Fruit fly (Drosophila melanogaster) whole organism, embryonic: ENCODE data around the gene CG12321.

ENCODE experiments used
- B-H2 ChIP-seq: fragments of 200-800 bp; sonication (Bioruptor generic); optimal IDR thresholded peaks from 2 replicates; lab custom pipeline; 2018; ENCODE audit warnings: missing biosample characterization, mild to moderate bottlenecking, missing genetic modification characterization
- Bdp1 ChIP-seq: fragments of 200-800 bp; sonication (Bioruptor generic); optimal IDR thresholded peaks from 3 replicates; lab custom pipeline; 2016; ENCODE audit warnings: missing biosample characterization, missing genetic modification characterization
- Bgb ChIP-seq: fragments of 200-800 bp; sonication (Bioruptor generic); IDR thresholded peaks from 2 replicates; pipeline ENCODE4 v1.3.6; 2022; ENCODE audit warnings: missing biosample characterization, missing genetic modification characterization; ENCODE audit not compliant: partially characterized antibody
- CG10431 ChIP-seq: fragments of 200-800 bp; sonication (Bioruptor generic); optimal IDR thresholded peaks from 3 replicates; lab custom pipeline; 2018; ENCODE audit warnings: missing biosample characterization, mild to moderate bottlenecking, missing genetic modification characterization
- CG11504 ChIP-seq: fragments of 200-800 bp; sonication (Bioruptor generic); optimal IDR thresholded peaks from 3 replicates; lab custom pipeline; 2019; ENCODE audit warnings: missing biosample characterization, mild to moderate bottlenecking, missing genetic modification characterization, moderate library complexity
- CG11560 ChIP-seq: fragments of 200-800 bp; sonication (Bioruptor generic); IDR thresholded peaks from 3 replicates; pipeline ENCODE4 v1.3.6; 2022; ENCODE audit warnings: missing biosample characterization, missing genetic modification characterization
- CG12659 ChIP-seq: fragments of 200-800 bp; sonication (Bioruptor generic); optimal IDR thresholded peaks from 3 replicates; lab custom pipeline; 2017; ENCODE audit warnings: mild to moderate bottlenecking, missing biosample characterization, missing genetic modification reagents, missing genetic modification characterization
- CG12942 ChIP-seq: fragments of 200-800 bp; sonication (Bioruptor generic); optimal IDR thresholded peaks from 3 replicates; lab custom pipeline; 2016; ENCODE audit warnings: missing biosample characterization, missing genetic modification characterization
- CG16813 ChIP-seq: fragments of 200-800 bp; sonication (Bioruptor generic); IDR thresholded peaks from 3 replicates; pipeline ENCODE4 v1.3.6; 2022; ENCODE audit warnings: missing biosample characterization, missing genetic modification characterization; ENCODE audit not compliant: partially characterized antibody
- CG18476 ChIP-seq: fragments of 200-800 bp; sonication (Bioruptor generic); optimal IDR thresholded peaks from 2 replicates; lab custom pipeline; 2016; ENCODE audit warnings: missing biosample characterization, mild to moderate bottlenecking, missing genetic modification characterization
- CG34376 ChIP-seq: fragments of 200-800 bp; sonication (Bioruptor generic); optimal IDR thresholded peaks from 2 replicates; lab custom pipeline; 2018; ENCODE audit warnings: missing biosample characterization, mild to moderate bottlenecking, missing genetic modification characterization
- CG3995 ChIP-seq: fragments of 200-800 bp; sonication (Bioruptor generic); optimal IDR thresholded peaks from 3 replicates; lab custom pipeline; 2016; ENCODE audit warnings: missing biosample characterization, missing genetic modification characterization
- CG4360 ChIP-seq: fragments of 200-800 bp; sonication (Bioruptor generic); IDR thresholded peaks from 2 replicates; pipeline ENCODE4 v1.3.6; 2022; ENCODE audit warnings: missing biosample characterization, missing genetic modification characterization
- CG4820 ChIP-seq: fragments of 200-800 bp; sonication (Bioruptor generic); optimal IDR thresholded peaks from 3 replicates; lab custom pipeline; 2016; ENCODE audit warnings: missing biosample characterization, missing genetic modification characterization
- CG6683 ChIP-seq: fragments of 200-800 bp; sonication (Bioruptor generic); optimal IDR thresholded peaks from 2 replicates; lab custom pipeline; 2017; ENCODE audit warnings: missing biosample characterization, mild to moderate bottlenecking, missing genetic modification characterization, missing genetic modification reagents
- CG6765 ChIP-seq: fragments of 200-800 bp; sonication (Bioruptor generic); optimal IDR thresholded peaks from 3 replicates; lab custom pipeline; 2017; ENCODE audit warnings: missing biosample characterization, mild to moderate bottlenecking, missing genetic modification characterization
- CG6791 ChIP-seq: fragments of 200-800 bp; sonication (Bioruptor generic); IDR thresholded peaks from 3 replicates; pipeline ENCODE4 v1.3.6; 2022; ENCODE audit warnings: missing biosample characterization, missing genetic modification characterization; ENCODE audit not compliant: partially characterized antibody
- CG8281 ChIP-seq: fragments of 200-800 bp; sonication (Bioruptor generic); optimal IDR thresholded peaks from 2 replicates; lab custom pipeline; 2018; ENCODE audit warnings: missing biosample characterization, mild to moderate bottlenecking, missing genetic modification characterization, moderate library complexity
- CG9609 ChIP-seq: fragments of 200-800 bp; sonication (Bioruptor generic); optimal IDR thresholded peaks from 3 replicates; lab custom pipeline; 2016; ENCODE audit warnings: missing biosample characterization, missing genetic modification characterization
- CG9797 ChIP-seq: fragments of 200-800 bp; sonication (Bioruptor generic); optimal IDR thresholded peaks from 3 replicates; lab custom pipeline; 2018; ENCODE audit warnings: missing biosample characterization, mild to moderate bottlenecking, missing genetic modification characterization
- CTCF ChIP-seq: fragments of 200-800 bp; sonication (Bioruptor generic); optimal IDR thresholded peaks from 2 replicates; lab custom pipeline; 2017; ENCODE audit warnings: missing biosample characterization, mild to moderate bottlenecking, missing genetic modification characterization, moderate library complexity
- CoRest ChIP-seq: fragments of 200-800 bp; sonication (Bioruptor generic); optimal IDR thresholded peaks from 3 replicates; lab custom pipeline; 2018; ENCODE audit warnings: missing biosample characterization, mild to moderate bottlenecking, missing genetic modification characterization, moderate library complexity
- CrebB ChIP-seq: fragments of 200-800 bp; sonication (Bioruptor generic); optimal IDR thresholded peaks from 3 replicates; lab custom pipeline; 2018; ENCODE audit warnings: missing biosample characterization, mild to moderate bottlenecking, missing genetic modification characterization
- Deaf1 ChIP-seq: fragments of 200-800 bp; optimal IDR thresholded peaks from 3 replicates; lab custom pipeline; 2019; ENCODE audit warnings: missing biosample characterization, mild to moderate bottlenecking, missing genetic modification characterization, moderate library complexity
- E2f2 ChIP-seq: fragments of 200-800 bp; sonication (Bioruptor generic); IDR thresholded peaks from 2 replicates; pipeline ENCODE4 v1.3.6; 2022; ENCODE audit warnings: missing biosample characterization, missing genetic modification characterization
- H15 ChIP-seq: fragments of 200-800 bp; sonication (Bioruptor generic); IDR thresholded peaks from 3 replicates; pipeline ENCODE4 v1.3.6; 2022; ENCODE audit warnings: missing biosample characterization, missing genetic modification characterization
- Hand ChIP-seq: fragments of 200-800 bp; sonication (Bioruptor generic); optimal IDR thresholded peaks from 2 replicates; lab custom pipeline; 2017; ENCODE audit warnings: mild to moderate bottlenecking, missing biosample characterization, missing genetic modification reagents, missing genetic modification characterization
- Hr3 ChIP-seq: fragments of 200-800 bp; sonication (Bioruptor generic); optimal IDR thresholded peaks from 3 replicates; lab custom pipeline; 2016; ENCODE audit warnings: missing biosample characterization, missing genetic modification characterization
- Lhr ChIP-seq: fragments of 200-800 bp; sonication (Bioruptor generic); optimal IDR thresholded peaks from 3 replicates; lab custom pipeline; 2017; ENCODE audit warnings: mild to moderate bottlenecking, missing biosample characterization, missing genetic modification reagents, missing genetic modification characterization
- Med ChIP-seq: fragments of 200-800 bp; sonication (Bioruptor generic); peaks from one replicate; lab custom pipeline; 2016; ENCODE audit warnings: missing biosample characterization, missing genetic modification characterization, mild to moderate bottlenecking, inconsistent platforms, moderate library complexity
- Myb ChIP-seq: fragments of 200-800 bp; sonication (Bioruptor generic); optimal IDR thresholded peaks from 2 replicates; lab custom pipeline; 2016; ENCODE audit warnings: missing biosample characterization, missing genetic modification characterization
- NC2β ChIP-seq: fragments of 200-800 bp; sonication (Bioruptor generic); optimal IDR thresholded peaks from 2 replicates; lab custom pipeline; 2016; ENCODE audit warnings: missing biosample characterization, missing genetic modification characterization
- Nf-YB ChIP-seq: fragments of 200-800 bp; sonication (Bioruptor generic); optimal IDR thresholded peaks from 3 replicates; lab custom pipeline; 2019; ENCODE audit warnings: missing biosample characterization, mild to moderate bottlenecking, missing genetic modification characterization, moderate library complexity
- Pdp1 ChIP-seq, 2 experiments: fragments of 200-800 bp; sonication (Bioruptor generic); optimal IDR thresholded peaks; 3 replicates each; lab custom pipeline; 2016; ENCODE audit warnings: missing biosample characterization in 2 of 2, missing genetic modification characterization in 2 of 2, mild to moderate bottlenecking in 1 of 2, moderate library complexity in 1 of 2
- Sin3A ChIP-seq: fragments of >200 bp; optimal IDR thresholded peaks from 2 replicates; lab custom pipeline; 2018
- Taf1 ChIP-seq: fragments of 200-800 bp; sonication (Bioruptor generic); IDR thresholded peaks from 2 replicates; pipeline ENCODE4 v1.3.6; 2022; ENCODE audit warnings: missing biosample characterization, missing genetic modification characterization
- YL-1 ChIP-seq: fragments of 200-800 bp; sonication (Bioruptor generic); optimal IDR thresholded peaks from 3 replicates; lab custom pipeline; 2017; ENCODE audit warnings: missing biosample characterization, mild to moderate bottlenecking, missing genetic modification characterization
- btn ChIP-seq: fragments of 200-800 bp; sonication (Bioruptor generic); optimal IDR thresholded peaks from 2 replicates; lab custom pipeline; 2016; ENCODE audit warnings: missing biosample characterization, missing genetic modification characterization
- chm ChIP-seq: fragments of 200-800 bp; sonication (Bioruptor generic); IDR thresholded peaks from 2 replicates; pipeline ENCODE4 v1.3.6; 2022; ENCODE audit warnings: missing biosample characterization, missing genetic modification characterization
- dm ChIP-seq: fragments of 200-800 bp; sonication (Bioruptor generic); optimal IDR thresholded peaks from 3 replicates; lab custom pipeline; 2016; ENCODE audit warnings: missing biosample characterization, missing genetic modification characterization
- emc ChIP-seq: fragments of 200-800 bp; sonication (Bioruptor generic); optimal IDR thresholded peaks from 2 replicates; lab custom pipeline; 2016; ENCODE audit warnings: missing biosample characterization, missing genetic modification characterization
- fu2 ChIP-seq: fragments of 200-800 bp; sonication (Bioruptor generic); optimal IDR thresholded peaks from 2 replicates; lab custom pipeline; 2016; ENCODE audit warnings: missing biosample characterization, missing genetic modification characterization
- gt ChIP-seq: fragments of 200-800 bp; sonication (Bioruptor generic); IDR thresholded peaks from 2 replicates; pipeline ENCODE4 v1.3.6; 2022; ENCODE audit warnings: missing biosample characterization, missing genetic modification characterization
- lbe ChIP-seq: fragments of 200-800 bp; sonication (Bioruptor generic); optimal IDR thresholded peaks from 2 replicates; lab custom pipeline; 2016; ENCODE audit warnings: missing biosample characterization, mild to moderate bottlenecking, missing genetic modification characterization
- nau ChIP-seq: fragments of 200-800 bp; sonication (Bioruptor generic); optimal IDR thresholded peaks from 3 replicates; lab custom pipeline; 2017; ENCODE audit warnings: missing biosample characterization, mild to moderate bottlenecking, missing genetic modification characterization, missing genetic modification reagents
- nmo ChIP-seq: fragments of 200-800 bp; sonication (Bioruptor generic); optimal IDR thresholded peaks from 2 replicates; lab custom pipeline; 2018; ENCODE audit warnings: missing biosample characterization, mild to moderate bottlenecking, missing genetic modification characterization, moderate library complexity
- slou ChIP-seq: fragments of 200-800 bp; sonication (Bioruptor generic); optimal IDR thresholded peaks from 3 replicates; lab custom pipeline; 2016; ENCODE audit warnings: missing biosample characterization, missing genetic modification characterization
- stwl ChIP-seq: fragments of 200-800 bp; sonication (Bioruptor generic); optimal IDR thresholded peaks from 3 replicates; lab custom pipeline; 2018; ENCODE audit warnings: missing biosample characterization, mild to moderate bottlenecking, missing genetic modification characterization, moderate library complexity
- tup ChIP-seq: fragments of 200-800 bp; sonication (Bioruptor generic); optimal IDR thresholded peaks from 2 replicates; lab custom pipeline; 2016; ENCODE audit warnings: missing biosample characterization, mild to moderate bottlenecking, missing genetic modification characterization, moderate library complexity
- vvl ChIP-seq: fragments of 200-800 bp; sonication (Bioruptor generic); IDR thresholded peaks from 2 replicates; pipeline ENCODE4 v1.3.6; 2022; ENCODE audit warnings: missing biosample characterization, missing genetic modification characterization

The CG12321 gene

DNA sequence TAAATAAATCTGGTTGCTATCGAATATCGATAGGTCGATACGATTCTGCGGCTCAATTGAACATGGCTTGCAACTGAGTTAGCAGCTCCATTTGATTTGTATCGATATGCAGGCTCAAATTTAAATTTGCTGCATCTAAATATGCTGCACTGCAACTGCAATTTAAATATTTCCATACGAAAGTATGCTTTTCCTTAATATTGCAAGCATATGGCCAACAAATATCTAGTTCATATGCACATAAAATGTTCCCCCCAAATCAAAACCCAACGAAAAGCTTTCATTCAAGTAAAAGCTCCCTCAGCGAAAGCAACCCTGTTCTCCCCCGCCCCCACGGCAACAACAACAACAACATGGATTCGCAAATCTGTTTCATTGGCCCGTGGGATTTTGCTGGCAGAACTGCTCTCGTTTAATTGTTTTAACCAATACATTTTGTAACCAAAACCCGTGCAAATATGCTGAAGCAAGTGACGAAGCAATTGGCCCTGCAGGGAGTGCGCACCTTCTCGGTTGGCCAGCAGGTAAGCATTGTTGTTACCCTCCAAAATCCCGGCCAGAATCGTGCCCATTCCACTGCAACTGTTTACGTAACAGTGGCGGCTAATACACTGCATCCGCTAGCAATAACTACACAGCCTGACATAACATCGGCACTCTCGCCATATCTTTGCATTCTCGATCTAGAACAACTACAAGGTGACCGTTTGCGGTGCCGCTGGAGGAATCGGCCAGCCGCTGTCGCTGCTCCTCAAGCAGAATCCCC lies 37.7 kb upstream of the CG12321 start, which contains the start of the genes CG7168 and Mdh2 (continued):
- TF ChIP-seq emc (GFP tag; lab: Kevin White, UChicago), result no peak
- no peak for TF ChIP-seq CrebB (tag; lab: Kevin White, UChicago)
- peak; percentile 80 for TF ChIP-seq E2f2 (GFP tag; lab: Robert Waterston, UW)
- TF ChIP-seq Pdp1 (GFP tag; optimal IDR thresholded peaks at IDR 0.05; lab: Kevin White, UChicago), result peak in 1 of 2 experiments; percentile 96
- TF ChIP-seq slou, result no peak
- TF ChIP-seq Sin3A (lab: Kevin White, UChicago), result peak; percentile 60
- no peak for TF ChIP-seq nau (GFP tag; lab: Kevin White, UChicago)
- TF ChIP-seq CG11504 (tag; lab: Kevin White, UChicago), result peak; percentile 2
- TF ChIP-seq chm, result no peak
- TF ChIP-seq CG18476, result no peak
- no peak for TF ChIP-seq CG6683 (GFP tag; lab: Kevin White, UChicago)
- peak; percentile 0 for TF ChIP-seq YL-1 (GFP tag; lab: Kevin White, UChicago)
- TF ChIP-seq CG12942 (GFP tag; lab: Kevin White, UChicago), result no peak
- TF ChIP-seq fu2, result no peak
- no peak for TF ChIP-seq gt (GFP tag; lab: Robert Waterston, UW)
- peak; percentile 86 for TF ChIP-seq stwl
- peak; percentile 15 for TF ChIP-seq CoRest (tag; lab: Kevin White, UChicago)
- no peak for TF ChIP-seq CG10431 (GFP tag; lab: Kevin White, UChicago)
- TF ChIP-seq H15 (GFP tag; lab: Robert Waterston, UW), result no peak
- peak; percentile 9 for TF ChIP-seq CTCF (GFP tag; lab: Kevin White, UChicago)
- TF ChIP-seq CG34376 (GFP tag; lab: Kevin White, UChicago), result peak; percentile 12
- TF ChIP-seq btn, result no peak
- TF ChIP-seq CG12659 (GFP tag; lab: Kevin White, UChicago), result peak; percentile 77
- TF ChIP-seq CG3995 (GFP tag; lab: Kevin White, UChicago), result no peak
- no peak for TF ChIP-seq B-H2 (GFP tag; lab: Kevin White, UChicago)
- no peak for TF ChIP-seq Hand (GFP tag; lab: Kevin White, UChicago)
- TF ChIP-seq nmo (GFP tag; lab: Kevin White, UChicago), result peak; percentile 47
- TF ChIP-seq CG4360 (GFP tag; lab: Robert Waterston, UW), result peak; percentile 92
- TF ChIP-seq Nf-YB (GFP tag; lab: Kevin White, UChicago), result peak; percentile 88
- peak; percentile 86 for TF ChIP-seq CG6791 (GFP tag; lab: Robert Waterston, UW)
- TF ChIP-seq Deaf1 (tag; lab: Kevin White, UChicago), result no peak
- no peak for TF ChIP-seq Hr3
- TF ChIP-seq NC2β (GFP tag; lab: Kevin White, UChicago), result peak; percentile 16
- TF ChIP-seq CG6765 (GFP tag; lab: Kevin White, UChicago), result peak; percentile 36
- 0 out of 2 replicates have a peak, but pooled peaks have one; percentile 43 for TF ChIP-seq vvl (GFP tag; lab: Robert Waterston, UW)
- no peak for TF ChIP-seq Taf1 (GFP tag; lab: Robert Waterston, UW)
- TF ChIP-seq Myb (GFP tag; lab: Kevin White, UChicago), result peak; percentile 53
- no peak for TF ChIP-seq lbe
- peak; percentile 72 for TF ChIP-seq Med (GFP tag; lab: Kevin White, UChicago)
- TF ChIP-seq Lhr (GFP tag; lab: Kevin White, UChicago), result peak; percentile 16
- no peak for TF ChIP-seq tup (GFP tag; lab: Kevin White, UChicago)
- peak; percentile 80; the same call in 2 of the 3 replicates for TF ChIP-seq CG11560 (tag; lab: Robert Waterston, UW)
- TF ChIP-seq CG16813, result peak; percentile 81
- TF ChIP-seq CG9609 (GFP tag; lab: Kevin White, UChicago), result no peak
- TF ChIP-seq CG4820 (GFP tag; lab: Kevin White, UChicago), result no peak
- no peak for TF ChIP-seq CG8281
- TF ChIP-seq Bdp1 (GFP tag; lab: Kevin White, UChicago), result no peak
- TF ChIP-seq Bgb (GFP tag; lab: Robert Waterston, UW), result peak; percentile 88
- no peak for TF ChIP-seq dm (GFP tag; lab: Kevin White, UChicago)
- TF ChIP-seq CG9797 (GFP tag; lab: Kevin White, UChicago), result peak; percentile 30
